Worm (Caenorhabditis elegans): ENCODE results near the gene F54C9.11.

F54C9.11 gene

DNA sequence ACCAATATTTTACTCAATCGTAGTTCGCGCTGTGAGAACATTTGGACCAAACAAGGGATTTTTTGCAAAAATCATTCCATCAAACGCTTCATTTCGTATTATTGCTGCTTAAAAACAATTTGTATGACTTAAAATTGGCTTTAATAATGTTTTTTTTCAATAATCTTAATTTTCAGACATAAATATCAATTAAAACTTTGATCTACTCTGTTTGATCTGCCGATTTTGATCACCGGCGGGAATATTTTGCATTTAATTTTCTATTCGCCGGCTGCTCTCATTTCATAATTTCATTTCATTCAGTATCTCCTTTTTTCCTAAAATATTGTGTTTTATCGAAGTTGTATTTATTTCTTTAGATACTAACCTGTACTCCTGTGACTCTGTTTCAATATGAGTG is 9.7 kb downstream of the F54C9.11 start, which contains the start of gene puf-5 (continued):
- TF ChIP-seq ztf-28 (GFP tag; IDR thresholded peaks at IDR 0.05) (no peak), B0035.1 (tag; optimal IDR thresholded peaks at IDR 0.05) (no peak), lin-54 (GFP tag; optimal IDR thresholded peaks at IDR 0.05) (peak; percentile 44), dox-1 (GFP tag; IDR thresholded peaks at IDR 0.05) (0 out of 2 replicates have a peak, but pooled peaks have one; percentile 11), snpc-3.4 (tag; optimal IDR thresholded peaks at IDR 0.05) (peak; percentile 78), lin-35 (GFP tag; optimal IDR thresholded peaks at IDR 0.05) (peak in 1 of 3 experiments; percentile 2), xnd-1 (tag; optimal IDR thresholded peaks at IDR 0.05) (peak; percentile 85), snpc-1.1 (tag; optimal IDR thresholded peaks at IDR 0.05; ENCODE audit: insufficient read depth) (peak; percentile 78), repo-1 (tag; optimal IDR thresholded peaks at IDR 0.05) (no peak), ekl-4 (GFP tag; IDR thresholded peaks at IDR 0.05) (0 out of 2 replicates have a peak, but pooled peaks have one; percentile 41), F49E8.2 (tag; optimal IDR thresholded peaks at IDR 0.05; ENCODE audit: insufficient read depth) (peak; percentile 73), dpl-1 (GFP tag; optimal IDR thresholded peaks at IDR 0.05) (peak; percentile 63), F33H1.4 (GFP tag; IDR thresholded peaks at IDR 0.05) (peak; percentile 67), hsf-1 (GFP tag; IDR thresholded peaks at IDR 0.05) (peak; percentile 65; the same call in 1 of the 2 replicates), ztf-22 (GFP tag; optimal IDR thresholded peaks at IDR 0.05) (no peak), unc-130 (GFP tag; optimal IDR thresholded peaks at IDR 0.05) (peak; percentile 29)

DNA sequence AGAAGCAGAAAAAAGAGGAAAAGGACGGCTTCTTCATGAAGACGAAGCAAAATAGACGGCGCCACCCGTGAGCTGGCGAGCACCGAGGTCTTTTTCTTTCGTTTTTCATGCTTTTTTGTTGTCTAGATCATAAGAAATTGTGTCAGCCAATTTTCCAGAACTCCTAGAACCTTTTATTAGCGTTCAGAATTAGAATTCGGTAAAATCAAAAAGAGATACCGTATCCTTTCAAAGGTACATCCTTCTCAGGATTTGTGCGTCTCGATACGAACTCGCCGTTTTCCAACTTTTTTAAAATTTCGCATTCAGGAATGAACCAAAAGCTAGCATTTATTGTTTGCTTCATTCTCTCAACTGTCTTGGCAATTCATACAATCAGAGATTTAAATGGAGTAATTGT is 11.8 kb downstream of the F54C9.11 start, which contains the start of gene F54C9.7:
TSS of gene F54C9.7 (plus strand) at position 301 of the 400 bp plus-strand sequence.
- TF ChIP-seq F55B11.4 (tag; optimal IDR thresholded peaks at IDR 0.05; ENCODE audit: borderline replicate concordance, insufficient read depth), result no peak
- no peak for TF ChIP-seq B0019.2 (GFP tag; conservative IDR thresholded peaks at IDR 0.05)
- TF ChIP-seq nfya-2 (GFP tag; IDR thresholded peaks at IDR 0.05), result no peak
- no peak for TF ChIP-seq lin-54 (GFP tag; optimal IDR thresholded peaks at IDR 0.05)
- TF ChIP-seq lag-1 (GFP tag; IDR thresholded peaks at IDR 0.05), result no peak
- TF ChIP-seq Y95B8A.8 (GFP tag; IDR thresholded peaks at IDR 0.05), result no peak
- no peak for TF ChIP-seq ceh-79 (tag; optimal IDR thresholded peaks at IDR 0.05)
- no peak for TF ChIP-seq hlh-12 (tag; optimal IDR thresholded peaks at IDR 0.05)
- no peak for TF ChIP-seq T26A5.8 (tag; optimal IDR thresholded peaks at IDR 0.05)
- no peak for TF ChIP-seq die-1 (tag; optimal IDR thresholded peaks at IDR 0.05)
- TF ChIP-seq tbp1 (GFP tag; optimal IDR thresholded peaks at IDR 0.05), result no peak
- no peak for TF ChIP-seq somi-1 (GFP tag; optimal IDR thresholded peaks at IDR 0.05)
- no peak for TF ChIP-seq repo-1 (tag; optimal IDR thresholded peaks at IDR 0.05)
- TF ChIP-seq F10E7.11 (tag; optimal IDR thresholded peaks at IDR 0.05), result no peak
- TF ChIP-seq fkh-3 (tag; optimal IDR thresholded peaks at IDR 0.05), result no peak
- no peak for TF ChIP-seq ztf-22 (GFP tag; optimal IDR thresholded peaks at IDR 0.05)

DNA sequence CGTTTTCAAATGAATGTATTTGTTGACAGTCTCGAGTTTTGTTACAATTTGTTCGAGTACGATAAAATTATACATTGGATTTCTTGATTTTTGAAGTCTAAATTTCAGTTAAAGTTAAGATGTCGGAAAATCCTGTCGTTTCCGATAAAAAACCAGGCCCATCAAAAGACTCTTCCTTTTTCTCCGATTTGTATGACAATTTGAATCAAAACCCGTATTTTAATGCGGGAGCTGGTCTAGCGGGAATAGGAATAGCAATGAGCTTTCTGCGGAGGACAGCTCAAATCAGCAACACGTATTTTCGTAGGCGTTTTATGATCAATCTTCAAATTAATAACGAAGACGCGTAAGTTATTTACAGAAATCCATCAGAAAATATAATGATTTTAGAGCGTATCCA is 13.9 kb downstream of the F54C9.11 start, which contains the start of gene bcs-1:
TSS of gene bcs-1 (plus strand) at position 109 of the 400 bp plus-strand sequence.
- TF ChIP-seq lin-26 (GFP tag; IDR thresholded peaks at IDR 0.05) (no peak), ztf-18 (tag; optimal IDR thresholded peaks at IDR 0.05) (no peak), madf-3 (GFP tag; IDR thresholded peaks at IDR 0.05) (0 out of 2 replicates have a peak, but pooled peaks have one; percentile 67), ceh-58 (GFP tag; IDR thresholded peaks at IDR 0.05) (no peak), B0261.1 (tag; optimal IDR thresholded peaks at IDR 0.05) (no peak), B0019.2 (GFP tag; conservative IDR thresholded peaks at IDR 0.05) (no peak), lsy-27 (tag; optimal IDR thresholded peaks at IDR 0.05; ENCODE audit: borderline replicate concordance, insufficient read depth) (no peak), zfh-2 (GFP tag; conservative IDR thresholded peaks at IDR 0.05) (no peak), ceh-100 (GFP tag; IDR thresholded peaks at IDR 0.05) (0 out of 2 replicates have a peak, but pooled peaks have one; percentile 8), snpc-4 (GFP tag; optimal IDR thresholded peaks at IDR 0.05) (peak; percentile 28), snpc-4 (tag; optimal IDR thresholded peaks at IDR 0.05) (no peak), sea-2 (GFP tag; IDR thresholded peaks at IDR 0.05) (no peak), F10E7.11 (tag; optimal IDR thresholded peaks at IDR 0.05) (no peak), ceh-40 (GFP tag; IDR thresholded peaks at IDR 0.05) (no peak), F55B11.4 (tag; optimal IDR thresholded peaks at IDR 0.05; ENCODE audit: borderline replicate concordance, insufficient read depth) (no peak), lin-54 (GFP tag; optimal IDR thresholded peaks at IDR 0.05) (peak; percentile 10), bed-2 (GFP tag; IDR thresholded peaks at IDR 0.05) (no peak), madf-6 (GFP tag; IDR thresholded peaks at IDR 0.05) (peak; percentile 70; the same call in 1 of the 2 replicates), F39B2.1 (GFP tag; IDR thresholded peaks at IDR 0.05) (0 out of 2 replicates have a peak, but pooled peaks have one; percentile 44), ekl-4 (GFP tag; IDR thresholded peaks at IDR 0.05) (0 out of 2 replicates have a peak, but pooled peaks have one; percentile 20), F49E8.2 (tag; optimal IDR thresholded peaks at IDR 0.05; ENCODE audit: insufficient read depth) (no peak), Y53G8AR.9 (GFP tag; conservative IDR thresholded peaks at IDR 0.05) (peak; percentile 61; the same call in 1 of the 2 replicates)

All from whole organism, young adult.